Worm (Caenorhabditis elegans) whole organism, midembryonic: ENCODE measurements around the gene ets-7.

Experiments used
- T22C8.4 ChIP-seq: fragments of 200-800 bp; sonication (Bioruptor generic); IDR thresholded peaks from 2 replicates; pipeline ENCODE4 v1.3.6; 2022; ENCODE audit warnings: missing genetic modification characterization, missing compliant biosample characterization
- cog-1 ChIP-seq: sonication (generic microtip); optimal IDR thresholded peaks from 2 replicates; lab custom pipeline; 2016; ENCODE audit warnings: missing genetic modification characterization, missing compliant biosample characterization
- flt-1 ChIP-seq: fragments of 200-800 bp; sonication (Bioruptor generic); IDR thresholded peaks from 2 replicates; pipeline ENCODE4 v1.3.6; 2022; ENCODE audit warnings: missing genetic modification characterization, missing compliant biosample characterization
- klf-2 ChIP-seq: fragments of 200-800 bp; sonication (Bioruptor generic); conservative IDR thresholded peaks from 2 replicates; pipeline ENCODE4 v1.3.6; 2022; ENCODE audit warnings: missing genetic modification reagents, missing genetic modification characterization, missing compliant biosample characterization
- med-1 ChIP-seq: sonication (generic microtip); optimal IDR thresholded peaks from 2 replicates; lab custom pipeline; 2017; ENCODE audit warnings: missing genetic modification characterization, mild to moderate bottlenecking, missing compliant biosample characterization, antibody characterized with exemption, missing genetic modification reagents; ENCODE audit not compliant: insufficient read depth
- ref-1 ChIP-seq: fragments of 200-800 bp; sonication (Bioruptor generic); conservative IDR thresholded peaks from 2 replicates; pipeline ENCODE4 v1.3.6; 2022; ENCODE audit warnings: missing genetic modification reagents, missing genetic modification characterization, missing compliant biosample characterization
- tab-1 ChIP-seq: fragments of 200-800 bp; sonication (Bioruptor generic); IDR thresholded peaks from 2 replicates; pipeline ENCODE4 v1.3.6; 2022; ENCODE audit warnings: missing genetic modification characterization, missing compliant biosample characterization
- ztf-23 ChIP-seq: fragments of 200-800 bp; sonication (Bioruptor generic); IDR thresholded peaks from 2 replicates; pipeline ENCODE4 v1.3.6; 2022; ENCODE audit warnings: missing genetic modification reagents, missing genetic modification characterization, missing compliant biosample characterization
- ztf-29 ChIP-seq: fragments of 200-800 bp; sonication (Bioruptor generic); IDR thresholded peaks from 2 replicates; pipeline ENCODE4 v1.3.6; 2022; ENCODE audit warnings: missing genetic modification reagents, missing genetic modification characterization, missing compliant biosample characterization

The ets-7 gene

DNA sequence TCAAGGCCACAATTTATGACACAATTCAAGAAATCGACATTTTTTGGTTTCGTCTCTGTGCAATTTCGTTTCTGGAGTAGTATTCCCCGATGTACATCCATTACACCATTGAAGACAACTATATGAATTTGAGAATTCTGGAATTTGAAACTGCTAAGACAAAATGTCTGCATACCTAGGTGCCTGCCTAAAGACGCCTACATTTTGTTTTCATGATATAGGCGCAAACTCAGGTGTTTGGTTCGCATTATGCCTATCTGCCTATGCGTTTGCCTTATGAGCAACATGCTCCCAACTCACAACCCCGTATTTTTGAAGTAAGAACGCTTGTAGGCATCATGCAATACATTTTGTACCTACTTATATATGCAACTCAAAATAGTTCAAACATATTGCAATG is 12.4 kb upstream of the ets-7 start, which contains the start of gene F19F10.14:
Gene F19F10.14, minus strand, starts transcription at position 101 of the 400 bp plus-strand sequence.
- TF ChIP-seq klf-2 (GFP tag; lab: Robert Waterston, UW), result no peak
- TF ChIP-seq med-1, result no peak
- no peak for TF ChIP-seq tab-1
- TF ChIP-seq flt-1 (GFP tag; lab: Robert Waterston, UW), result no peak
- TF ChIP-seq T22C8.4 (GFP tag; lab: Robert Waterston, UW), result no peak
- no peak for TF ChIP-seq ref-1 (GFP tag; lab: Robert Waterston, UW)
- no peak for TF ChIP-seq cog-1 (tag; lab: Kevin White, UChicago)
- TF ChIP-seq ztf-23, result no peak
- no peak for TF ChIP-seq ztf-29 (GFP tag; lab: Robert Waterston, UW)

DNA sequence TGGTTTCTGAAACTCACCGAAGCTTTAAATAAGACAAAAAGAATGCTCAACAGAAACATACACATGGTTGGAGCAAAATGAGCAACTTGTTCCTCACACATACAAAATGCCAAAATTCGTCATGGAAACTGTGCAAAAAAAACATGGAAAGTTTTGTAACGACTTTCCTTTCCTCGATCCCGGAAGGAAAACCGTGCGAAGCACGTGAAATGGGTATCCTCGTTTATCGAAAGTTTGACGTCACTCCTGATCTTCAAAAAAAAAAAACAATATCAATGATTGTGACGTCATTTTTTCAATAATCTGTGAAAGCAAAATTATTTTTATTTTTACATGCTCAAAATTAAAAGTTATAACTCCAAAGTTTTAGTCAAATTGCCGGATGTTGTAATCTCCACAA is 11.7 kb upstream of the ets-7 start, which contains the start of gene clec-212:
Gene clec-212, minus strand, starts transcription at position 101 of the 400 bp plus-strand sequence.
- TF ChIP-seq T22C8.4 (GFP tag; lab: Robert Waterston, UW), result no peak
- no peak for TF ChIP-seq ref-1 (GFP tag; lab: Robert Waterston, UW)
- TF ChIP-seq flt-1 (GFP tag; lab: Robert Waterston, UW), result no peak
- TF ChIP-seq ztf-29 (GFP tag; lab: Robert Waterston, UW), result no peak
- no peak for TF ChIP-seq tab-1
- no peak for TF ChIP-seq klf-2 (GFP tag; lab: Robert Waterston, UW)
- TF ChIP-seq ztf-23, result no peak
- TF ChIP-seq cog-1 (tag; lab: Kevin White, UChicago), result no peak
- no peak for TF ChIP-seq med-1

DNA sequence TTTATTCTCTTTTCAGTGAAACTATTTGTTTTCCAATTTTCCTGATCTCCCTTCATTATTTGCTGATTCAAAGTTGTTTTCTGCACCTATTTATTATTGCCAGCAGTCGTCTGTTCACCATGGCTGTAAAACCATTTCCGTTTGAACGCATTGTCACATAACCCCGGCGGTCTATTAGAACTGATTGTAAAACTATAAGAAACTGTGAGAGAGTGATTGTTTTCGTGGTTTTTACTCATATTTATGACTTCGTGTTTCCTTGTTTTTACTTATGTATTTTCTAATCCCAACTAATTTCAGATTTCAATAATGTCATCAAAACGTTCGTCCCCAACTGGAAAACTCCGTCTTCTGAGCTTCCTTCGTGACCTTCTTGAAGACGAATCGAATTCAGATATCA is 4.4 kb upstream of the ets-7 start, which contains the start of gene F19F10.1:
Gene F19F10.1, plus strand, starts transcription at position 301 of the 400 bp plus-strand sequence.
- no peak for TF ChIP-seq ztf-23
- TF ChIP-seq cog-1 (tag; lab: Kevin White, UChicago), result no peak

- TF ChIP-seq cog-1 (tag; lab: Kevin White, UChicago) (no peak), med-1 (no peak), klf-2 (GFP tag; lab: Robert Waterston, UW) (no peak), tab-1 (no peak), ztf-29 (GFP tag; lab: Robert Waterston, UW) (no peak), ref-1 (GFP tag; lab: Robert Waterston, UW) (no peak), ztf-23 (no peak), T22C8.4 (GFP tag; lab: Robert Waterston, UW) (no peak), flt-1 (GFP tag; lab: Robert Waterston, UW) (no peak)
These were observed 2.7 kb downstream of the ets-7 start for ce11 chrV:7555875-7556274.

ce11 chrV:7553873-7554362 is 4.7 kb downstream of the ets-7 start, which contains the start of gene ttr-10:
ttr-10 (minus strand) TSS chrV:7553923.
- no peak for TF ChIP-seq ztf-23
- no peak for TF ChIP-seq med-1
- no peak for TF ChIP-seq cog-1 (tag; lab: Kevin White, UChicago)
- no peak for TF ChIP-seq tab-1
- no peak for TF ChIP-seq ref-1 (GFP tag; lab: Robert Waterston, UW)
- TF ChIP-seq ztf-29 (GFP tag; lab: Robert Waterston, UW), result no peak
- no peak for TF ChIP-seq flt-1 (GFP tag; lab: Robert Waterston, UW)

DNA sequence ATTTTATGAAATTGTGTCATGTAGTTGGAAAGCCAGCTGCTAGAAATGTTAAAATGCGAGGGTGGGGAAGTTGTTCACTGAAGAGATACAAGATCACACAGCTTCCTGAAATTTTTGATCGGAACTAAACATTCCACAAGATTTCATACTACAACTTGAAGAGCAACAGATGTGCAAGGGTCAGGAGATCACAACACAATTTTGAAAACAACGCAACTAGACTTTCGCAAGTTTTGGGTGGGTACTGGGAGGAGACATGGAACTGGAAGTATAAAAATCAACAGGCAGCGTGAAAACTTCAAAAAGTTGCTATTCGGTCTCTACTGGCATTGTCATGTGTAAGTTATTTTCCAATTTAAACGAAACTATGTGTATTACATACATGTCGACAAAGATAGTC is 6.8 kb downstream of the ets-7 start, which contains the start of gene F19F10.3:
Gene F19F10.3, plus strand, starts transcription at position 301 of the 400 bp plus-strand sequence.
- no peak for TF ChIP-seq ztf-23
- TF ChIP-seq T22C8.4 (GFP tag; lab: Robert Waterston, UW), result no peak
- TF ChIP-seq tab-1, result no peak
- no peak for TF ChIP-seq flt-1 (GFP tag; lab: Robert Waterston, UW)
- no peak for TF ChIP-seq cog-1 (tag; lab: Kevin White, UChicago)
- TF ChIP-seq klf-2 (GFP tag; lab: Robert Waterston, UW), result no peak
- TF ChIP-seq med-1, result no peak
- no peak for TF ChIP-seq ztf-29 (GFP tag; lab: Robert Waterston, UW)
- TF ChIP-seq ref-1 (GFP tag; lab: Robert Waterston, UW), result no peak

DNA sequence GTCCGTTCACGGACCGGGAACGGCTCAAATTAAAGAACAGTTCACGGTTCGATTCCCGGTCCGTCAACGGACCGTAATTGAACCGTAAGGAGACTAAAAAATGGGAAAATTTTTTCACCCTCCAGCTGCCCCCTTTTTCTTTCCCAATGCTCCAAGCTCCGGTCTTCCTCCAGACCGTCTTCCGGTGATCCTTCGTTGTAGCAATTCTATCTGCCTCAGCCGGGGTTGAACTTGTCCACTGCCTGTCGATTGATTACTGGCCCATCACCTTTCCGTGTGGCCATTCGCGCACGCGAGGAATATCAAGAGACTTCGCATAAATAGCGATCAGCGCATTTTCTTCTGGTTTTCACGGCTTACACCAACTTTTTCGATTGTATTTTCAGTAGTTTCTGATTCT is 10.1 kb downstream of the ets-7 start:
- TF ChIP-seq tab-1 (peak; percentile 79), klf-2 (GFP tag; lab: Robert Waterston, UW) (peak; percentile 59; the same call in 1 of the 2 replicates), ztf-23 (peak; percentile 81), flt-1 (GFP tag; lab: Robert Waterston, UW) (peak; percentile 89)

DNA sequence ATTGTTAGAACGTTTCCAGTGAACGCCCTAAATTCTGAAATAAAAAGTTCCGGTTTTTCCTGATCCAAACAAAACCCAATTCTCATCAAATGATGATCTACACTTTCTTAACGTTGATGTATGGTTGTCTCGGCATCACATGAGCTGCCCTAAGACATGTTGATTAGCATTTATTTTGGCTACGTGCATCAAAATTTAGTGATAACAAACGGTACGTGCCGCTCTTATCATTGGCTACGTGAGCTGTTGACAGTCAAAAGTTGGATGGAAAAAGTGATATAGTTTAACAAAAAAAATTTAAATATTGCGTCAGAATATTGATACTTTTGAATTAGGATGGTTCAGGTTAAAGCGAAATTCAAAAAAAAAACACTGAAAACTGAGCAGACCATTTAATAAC is 10.6 kb downstream of the ets-7 start:
- TF ChIP-seq med-1 (no peak), flt-1 (GFP tag; lab: Robert Waterston, UW) (no peak), klf-2 (GFP tag; lab: Robert Waterston, UW) (no peak)

DNA sequence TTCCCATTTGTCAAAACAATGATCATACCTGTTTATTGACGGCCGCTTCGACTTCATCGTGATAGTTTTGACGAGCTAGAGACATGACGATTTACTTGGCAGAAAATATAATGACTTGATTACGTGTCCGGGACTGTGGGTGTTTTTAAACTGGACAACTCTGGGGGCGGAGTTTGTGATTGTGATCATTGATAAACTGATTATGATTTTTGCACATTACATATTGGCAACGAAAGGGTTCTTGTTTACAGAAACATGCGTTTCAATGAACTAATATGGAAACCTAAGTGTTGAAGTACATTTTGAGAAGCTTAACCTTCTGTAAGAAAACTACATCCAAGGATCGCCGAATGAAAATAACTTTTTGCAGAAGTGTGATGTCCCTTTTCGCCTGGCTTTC is 11.1 kb downstream of the ets-7 start, which contains the start of gene ftn-1:
Gene ftn-1, minus strand, starts transcription at position 101 of the 400 bp plus-strand sequence.
- TF ChIP-seq T22C8.4 (GFP tag; lab: Robert Waterston, UW) (no peak), cog-1 (tag; lab: Kevin White, UChicago) (no peak), flt-1 (GFP tag; lab: Robert Waterston, UW) (no peak), tab-1 (no peak), med-1 (no peak), ztf-29 (GFP tag; lab: Robert Waterston, UW) (no peak), klf-2 (GFP tag; lab: Robert Waterston, UW) (no peak), ref-1 (GFP tag; lab: Robert Waterston, UW) (no peak)

DNA sequence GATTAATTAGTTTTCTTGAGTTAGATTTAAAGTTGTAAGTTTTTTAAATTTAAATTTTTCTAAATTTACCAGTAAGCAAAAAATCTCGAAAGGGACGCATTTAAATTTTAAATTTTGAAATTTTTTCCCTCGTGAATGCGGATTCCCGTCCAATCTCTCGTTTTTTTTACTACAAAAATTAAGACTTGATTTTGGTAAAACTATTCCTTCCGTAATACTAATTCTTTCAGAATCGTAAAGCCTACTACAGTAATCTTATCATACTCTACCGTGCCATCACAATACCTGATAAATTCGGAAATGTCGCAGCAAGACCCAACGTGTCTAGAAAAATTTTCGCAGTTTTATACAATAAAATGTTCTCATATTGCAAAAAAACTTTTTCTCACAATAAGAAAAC is 13.4 kb downstream of the ets-7 start, which contains the start of the genes C54F6.19 and nhx-3:
Gene C54F6.19, plus strand, starts transcription at position 301 of the 400 bp plus-strand sequence.
Gene nhx-3, minus strand, starts transcription at position 337 of the 400 bp plus-strand sequence.
- TF ChIP-seq ztf-29 (GFP tag; lab: Robert Waterston, UW) (no peak), T22C8.4 (GFP tag; lab: Robert Waterston, UW) (no peak), flt-1 (GFP tag; lab: Robert Waterston, UW) (no peak), cog-1 (tag; lab: Kevin White, UChicago) (no peak), med-1 (no peak), ref-1 (GFP tag; lab: Robert Waterston, UW) (no peak), tab-1 (no peak), ztf-23 (no peak), klf-2 (GFP tag; lab: Robert Waterston, UW) (no peak)
